Worm (Caenorhabditis elegans) whole organism, L4/young adult: ENCODE data around the gene disl-2.

ENCODE experiments used
- dao-5 ChIP-seq: sonication (generic microtip); optimal IDR thresholded peaks from 2 replicates; lab custom pipeline; 2016; ENCODE audit warnings: missing genotype, missing genetic modification characterization, moderate library complexity, missing compliant biosample characterization
- him-1 ChIP-seq: sonication (generic microtip); optimal IDR thresholded peaks from 2 replicates; lab custom pipeline; 2016; ENCODE audit warnings: missing genotype, missing genetic modification reagents, missing genetic modification characterization, missing compliant biosample characterization

DNA sequence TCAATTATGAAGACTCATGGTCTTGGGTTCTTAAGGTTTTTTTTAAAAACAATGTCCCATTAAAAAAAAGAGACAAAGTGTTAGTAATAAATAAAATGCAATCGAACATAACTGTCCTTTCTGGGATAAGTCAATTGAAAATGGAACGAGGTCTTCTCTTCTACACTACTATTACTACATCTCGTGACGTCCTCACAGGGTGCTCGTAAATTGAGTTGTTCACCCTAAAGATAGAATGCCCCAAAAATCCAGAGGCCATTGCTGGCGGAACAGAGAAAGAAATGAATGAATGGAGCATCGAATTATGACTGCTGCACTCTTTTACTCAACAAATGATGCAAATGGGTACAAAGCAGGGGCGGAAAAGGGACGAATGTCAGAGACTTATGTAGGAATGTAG, 40.5 kb upstream of the disl-2 start:
- TF ChIP-seq dao-5 (tag; lab: Kevin White, UChicago) (no peak), him-1 (tag; lab: Kevin White, UChicago) (no peak)
